Worm (Caenorhabditis elegans) whole organism, L3 larva: ENCODE measurements around the gene F28H6.6.

Experiments used
- aly-2 ChIP-seq: fragments of 150-350 bp; optimal IDR thresholded peaks from 2 replicates; lab custom pipeline; 2014; ENCODE audit warnings: missing biosample characterization, missing genetic modification characterization
- ceh-82 ChIP-seq: fragments of 150-350 bp; optimal IDR thresholded peaks from 2 replicates; lab custom pipeline; 2014; ENCODE audit warnings: missing biosample characterization, missing genetic modification characterization
- ceh-9 ChIP-seq: sonication (generic microtip); optimal IDR thresholded peaks from 2 replicates; lab custom pipeline; 2018; ENCODE audit warnings: missing biosample characterization, missing genetic modification characterization
- egl-5 ChIP-seq: fragments of 150-350 bp; optimal IDR thresholded peaks from 2 replicates; lab custom pipeline; 2017; ENCODE audit warnings: missing biosample characterization, missing genetic modification reagents, missing genetic modification characterization, inconsistent platforms
- elt-3 ChIP-seq, 3 experiments: fragments of 150-350 bp in 1 of 3; sonication (generic microtip) in 2 of 3; optimal IDR thresholded peaks; 2 replicates in 2 of 3; 4 replicates in 1 of 3; lab custom pipeline; 2014 to 2017; ENCODE audit warnings: missing biosample characterization in 3 of 3, missing genetic modification characterization in 3 of 3
- hmg-11 ChIP-seq: sonication (generic microtip); optimal IDR thresholded peaks from 2 replicates; lab custom pipeline; 2016; ENCODE audit warnings: missing genetic modification characterization, missing compliant biosample characterization
- jun-1 ChIP-seq: fragments of 150-350 bp; optimal IDR thresholded peaks from 2 replicates; lab custom pipeline; 2014; ENCODE audit warnings: missing biosample characterization, missing genetic modification reagents, missing genetic modification characterization
- nhr-11 ChIP-seq: fragments of 150-350 bp; optimal IDR thresholded peaks from 2 replicates; lab custom pipeline; 2014; ENCODE audit warnings: missing biosample characterization, missing genetic modification characterization
- nhr-76 ChIP-seq: fragments of 150-350 bp; sonication (generic microtip); optimal IDR thresholded peaks from 5 replicates; lab custom pipeline; 2014; ENCODE audit warnings: missing biosample characterization, missing genetic modification characterization

- TF ChIP-seq ceh-9, result no peak
- TF ChIP-seq jun-1, result no peak
- no peak for TF ChIP-seq nhr-11 (tag; lab: Kevin White, UChicago)
- no peak for TF ChIP-seq nhr-76 (tag; lab: Kevin White, UChicago)
- no peak for TF ChIP-seq ceh-82 (tag; lab: Kevin White, UChicago)
- TF ChIP-seq egl-5, result no peak
- TF ChIP-seq aly-2 (tag; lab: Kevin White, UChicago), result no peak
- TF ChIP-seq elt-3 (tag; optimal IDR thresholded peaks at IDR 0.05; lab: Kevin White, UChicago), result no peak
- no peak for TF ChIP-seq hmg-11 (tag; lab: Kevin White, UChicago)
Measured at ce11 chrX:14131476-14131875, 5.8 kb upstream of the F28H6.6 start.
